Worm (Caenorhabditis elegans): Measurements from ENCODE around the gene tmem-231.
"Not testable (repeated sequence)": the region's sequence is repeated elsewhere in the genome, so short reads cannot be mapped to it uniquely, and the experiment has no call there.

The tmem-231 gene

DNA sequence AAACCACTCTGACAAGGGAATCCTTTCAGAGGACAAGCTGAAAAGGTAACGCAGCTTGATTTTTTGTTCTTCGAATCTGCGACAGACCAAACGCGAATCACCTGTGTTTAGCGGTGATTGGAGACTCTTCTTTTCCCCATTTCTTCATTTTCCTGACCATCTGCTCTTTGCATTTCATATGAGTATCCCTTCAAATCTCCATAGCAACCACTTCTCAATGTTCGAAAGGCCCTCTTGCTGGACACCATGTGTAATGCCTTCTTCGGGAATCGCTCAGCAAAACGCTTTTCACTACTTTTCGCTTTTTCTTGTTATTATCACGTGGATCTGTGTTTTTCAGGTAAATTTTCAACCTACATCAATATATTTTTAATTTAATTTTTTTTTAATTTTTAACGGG lies at the start of gene tmem-231, which contains the start of gene T26A8.3:
TSS of gene tmem-231 (plus strand) at position 249 of the 400 bp plus-strand sequence.
TSS of gene T26A8.3 (minus strand) at position 101 of the 400 bp plus-strand sequence.
- TF ChIP-seq ztf-29 (GFP tag; IDR thresholded peaks at IDR 0.05) (no peak), T22C8.4 (GFP tag; IDR thresholded peaks at IDR 0.05) (no peak), cog-1 (tag; optimal IDR thresholded peaks at IDR 0.05) (no peak), ztf-23 (GFP tag; IDR thresholded peaks at IDR 0.05) (no peak), tab-1 (GFP tag; IDR thresholded peaks at IDR 0.05) (no peak), ref-1 (GFP tag; conservative IDR thresholded peaks at IDR 0.05) (no peak)

DNA sequence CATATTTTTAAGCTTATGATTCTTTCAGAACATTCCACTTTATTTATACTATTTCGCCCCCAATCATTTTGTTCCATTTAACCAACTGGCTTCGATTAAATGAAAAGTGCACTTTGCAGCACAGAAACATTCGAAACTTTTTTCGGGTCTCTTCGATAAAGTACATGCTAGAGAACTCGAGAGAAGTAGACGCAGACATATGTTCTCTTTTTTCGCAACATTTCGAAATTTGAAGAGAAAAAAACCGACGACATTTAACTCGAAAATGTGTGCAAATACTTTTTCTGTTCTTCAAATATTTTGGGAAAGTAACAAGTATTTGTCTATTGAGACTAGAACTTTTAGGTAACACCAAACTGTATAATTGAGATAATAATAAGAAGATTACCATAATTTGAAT lies 49.7 kb upstream of the tmem-231 start:
- TF ChIP-seq med-1 (GFP tag; optimal IDR thresholded peaks at IDR 0.05; ENCODE audit: insufficient read depth): no peak
- no peak for TF ChIP-seq T22C8.4 (GFP tag; IDR thresholded peaks at IDR 0.05)
- TF ChIP-seq klf-2 (GFP tag; conservative IDR thresholded peaks at IDR 0.05): no peak
- TF ChIP-seq tab-1 (GFP tag; IDR thresholded peaks at IDR 0.05): no peak
- TF ChIP-seq flt-1 (GFP tag; IDR thresholded peaks at IDR 0.05): no peak

DNA sequence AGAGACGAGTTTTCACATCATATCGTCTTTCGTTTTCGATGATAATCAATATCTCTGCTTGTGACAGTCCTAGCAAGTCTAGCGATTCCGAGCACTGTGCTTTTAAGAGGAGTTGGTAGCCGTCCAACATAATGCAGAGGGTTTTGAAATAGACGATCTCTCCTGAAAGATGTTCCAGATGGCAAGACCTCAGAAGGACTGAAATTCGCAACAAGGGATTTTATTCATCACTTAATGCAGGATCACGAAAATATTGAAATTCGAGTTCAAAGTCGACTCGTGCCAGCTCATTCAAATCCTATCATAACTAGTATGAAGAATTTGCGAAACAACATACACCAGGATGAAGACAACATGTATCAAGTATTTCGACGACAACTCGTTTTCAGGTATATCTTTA lies 49.1 kb upstream of the tmem-231 start, which contains the start of gene D2096.7:
TSS of gene D2096.7 (minus strand) at position 130 of the 400 bp plus-strand sequence.
- TF ChIP-seq tab-1 (GFP tag; IDR thresholded peaks at IDR 0.05): no peak
- no peak for TF ChIP-seq klf-2 (GFP tag; conservative IDR thresholded peaks at IDR 0.05)

DNA sequence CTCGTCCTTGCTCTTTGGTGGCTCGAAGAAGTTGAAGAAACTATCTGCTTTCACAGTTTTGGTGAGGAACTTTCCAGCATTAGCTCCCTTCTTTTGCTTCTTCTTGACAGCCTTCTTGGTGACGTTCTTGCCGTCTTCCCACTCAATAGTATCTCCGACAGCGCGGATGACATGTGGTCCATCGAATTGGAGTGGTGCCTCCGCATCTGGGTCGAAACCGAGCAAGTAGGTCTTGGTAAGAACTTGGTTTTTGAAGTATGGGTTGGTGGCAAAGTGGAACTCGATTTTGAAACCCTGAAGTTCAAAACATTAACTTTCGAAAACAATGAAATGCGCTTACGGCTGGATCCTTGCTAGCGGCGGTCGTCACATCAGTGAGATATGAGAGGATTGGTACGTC lies 48.3 kb upstream of the tmem-231 start:
- TF ChIP-seq flt-1 (GFP tag; IDR thresholded peaks at IDR 0.05): no peak
- no peak for TF ChIP-seq cog-1 (tag; optimal IDR thresholded peaks at IDR 0.05)
- no peak for TF ChIP-seq klf-2 (GFP tag; conservative IDR thresholded peaks at IDR 0.05)
- TF ChIP-seq ref-1 (GFP tag; conservative IDR thresholded peaks at IDR 0.05): no peak
- no peak for TF ChIP-seq ztf-29 (GFP tag; IDR thresholded peaks at IDR 0.05)

DNA sequence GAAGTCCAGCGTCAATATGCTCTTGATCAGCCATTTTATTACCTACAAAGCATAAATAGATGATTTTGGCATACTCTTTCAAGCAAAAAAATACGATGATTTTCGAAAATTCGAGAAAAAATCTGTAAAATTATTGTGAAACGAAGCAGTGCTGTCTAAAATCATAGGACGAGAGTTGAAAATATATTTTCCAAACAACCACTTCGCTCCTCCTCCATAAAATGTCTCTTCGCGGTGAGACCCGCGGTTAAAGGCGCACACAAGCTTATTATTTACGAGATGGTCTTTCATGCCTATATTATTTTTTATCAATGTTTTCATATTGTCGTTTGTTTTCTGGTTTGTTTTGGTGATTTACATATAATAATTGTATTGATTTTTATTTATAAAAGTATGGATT lies 47.3 kb upstream of the tmem-231 start, which contains the start of gene nap-1:
TSS of gene nap-1 (minus strand) at position 42 of the 400 bp plus-strand sequence.
- TF ChIP-seq med-1 (GFP tag; optimal IDR thresholded peaks at IDR 0.05; ENCODE audit: insufficient read depth) (no peak), cog-1 (tag; optimal IDR thresholded peaks at IDR 0.05) (peak; percentile 36)

DNA sequence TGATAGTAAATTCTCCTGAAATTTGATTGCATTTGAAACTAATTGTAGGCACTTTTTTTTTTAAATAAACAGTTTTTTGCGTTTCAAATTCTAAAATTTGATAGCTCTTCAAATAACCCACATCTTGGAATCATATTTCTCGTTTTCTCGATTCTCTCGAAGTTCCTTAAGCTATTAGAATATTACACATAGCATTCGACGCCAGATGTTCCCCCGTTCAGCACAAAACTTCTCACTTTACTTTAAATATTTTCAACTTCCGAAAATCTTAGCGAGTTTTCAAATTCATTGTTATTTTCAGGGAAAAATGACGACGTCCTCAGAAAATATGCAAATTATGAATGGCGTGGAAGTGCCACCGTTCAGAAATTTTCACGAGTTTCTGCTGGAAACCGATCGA lies 46.9 kb upstream of the tmem-231 start, which contains the start of gene praf-3:
TSS of gene praf-3 (plus strand) at position 301 of the 400 bp plus-strand sequence.
- TF ChIP-seq med-1 (GFP tag; optimal IDR thresholded peaks at IDR 0.05; ENCODE audit: insufficient read depth): no peak
- TF ChIP-seq klf-2 (GFP tag; conservative IDR thresholded peaks at IDR 0.05): no peak
- TF ChIP-seq T22C8.4 (GFP tag; IDR thresholded peaks at IDR 0.05): no peak
- no peak for TF ChIP-seq tab-1 (GFP tag; IDR thresholded peaks at IDR 0.05)

DNA sequence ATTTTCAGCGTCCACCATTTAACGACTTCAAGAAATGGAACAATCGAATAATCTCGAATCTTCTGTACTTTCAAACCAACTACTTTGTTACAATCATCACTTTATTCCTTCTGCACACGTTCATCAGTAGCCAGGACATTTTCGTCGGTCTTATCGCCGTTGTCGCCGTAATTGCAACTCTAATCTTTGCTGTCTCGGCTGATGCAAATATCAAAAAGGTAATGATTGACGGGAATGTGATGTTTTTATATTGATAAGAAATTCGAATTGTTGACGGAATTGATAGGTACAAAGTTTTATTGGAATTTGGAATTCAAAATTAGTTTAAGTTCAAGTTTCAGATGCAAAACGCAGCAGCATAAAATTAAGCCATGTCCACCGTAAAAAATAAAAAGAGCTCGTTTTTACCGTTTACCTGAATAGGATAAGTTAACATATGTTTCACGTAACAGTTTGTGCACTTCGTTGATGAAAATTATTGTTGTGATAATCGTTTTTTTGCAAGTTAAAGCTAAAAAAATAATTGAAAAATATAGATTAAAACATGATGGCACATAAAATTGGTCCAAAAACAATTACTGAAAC lies 46.2 kb upstream of the tmem-231 start:
- TF ChIP-seq ztf-29 (GFP tag; IDR thresholded peaks at IDR 0.05): no peak
- no peak for TF ChIP-seq ref-1 (GFP tag; conservative IDR thresholded peaks at IDR 0.05)
- no peak for TF ChIP-seq flt-1 (GFP tag; IDR thresholded peaks at IDR 0.05)
- no peak for TF ChIP-seq ztf-23 (GFP tag; IDR thresholded peaks at IDR 0.05)
- TF ChIP-seq med-1 (GFP tag; optimal IDR thresholded peaks at IDR 0.05; ENCODE audit: insufficient read depth): no peak
- TF ChIP-seq T22C8.4 (GFP tag; IDR thresholded peaks at IDR 0.05): no peak

DNA sequence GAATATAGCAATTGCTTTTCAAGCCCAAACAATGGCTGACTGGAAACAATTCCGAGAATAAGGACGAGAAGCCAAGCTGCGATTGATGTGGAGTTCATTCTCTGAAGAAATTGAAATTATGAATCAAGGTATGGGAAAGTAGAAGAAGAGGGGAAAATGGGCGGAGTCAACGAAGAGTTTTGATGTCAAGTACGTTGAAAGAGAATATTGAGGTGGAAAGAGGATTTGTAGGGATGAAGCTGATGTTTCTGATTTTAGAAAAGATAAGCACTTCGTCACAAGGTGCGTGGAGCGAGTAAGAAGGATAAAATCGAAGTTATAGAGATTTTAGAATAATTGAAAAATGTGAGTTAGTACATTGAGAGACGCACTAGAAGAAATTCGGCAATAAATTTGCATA lies 43.9 kb upstream of the tmem-231 start, which contains the start of gene D2096.9:
TSS of gene D2096.9 (minus strand) at position 101 of the 400 bp plus-strand sequence.
- TF ChIP-seq ztf-29 (GFP tag; IDR thresholded peaks at IDR 0.05) (no peak), tab-1 (GFP tag; IDR thresholded peaks at IDR 0.05) (no peak), cog-1 (tag; optimal IDR thresholded peaks at IDR 0.05) (no peak), ref-1 (GFP tag; conservative IDR thresholded peaks at IDR 0.05) (no peak), klf-2 (GFP tag; conservative IDR thresholded peaks at IDR 0.05) (no peak), ztf-23 (GFP tag; IDR thresholded peaks at IDR 0.05) (no peak), T22C8.4 (GFP tag; IDR thresholded peaks at IDR 0.05) (no peak), flt-1 (GFP tag; IDR thresholded peaks at IDR 0.05) (no peak), med-1 (GFP tag; optimal IDR thresholded peaks at IDR 0.05; ENCODE audit: insufficient read depth) (no peak)

DNA sequence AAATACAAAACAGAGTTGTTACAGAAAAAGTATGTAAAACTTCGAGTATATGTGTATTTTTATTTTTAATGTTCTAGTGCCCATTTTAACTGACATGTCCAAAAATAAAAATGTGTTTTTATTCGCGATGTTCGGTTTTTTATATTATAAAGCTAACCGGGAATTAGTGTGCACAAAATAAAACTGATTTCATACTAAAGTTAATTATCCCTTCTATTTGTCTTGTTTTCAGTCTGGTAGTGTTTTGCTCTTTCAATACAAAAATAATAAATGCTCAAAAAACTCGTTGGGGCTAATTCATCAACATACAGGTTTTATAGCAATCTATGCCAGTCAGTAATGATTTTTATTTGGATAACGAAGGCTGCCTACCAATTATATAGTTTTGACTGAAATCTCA lies 41.8 kb upstream of the tmem-231 start:
- TF ChIP-seq ztf-29 (GFP tag; IDR thresholded peaks at IDR 0.05) (no peak), med-1 (GFP tag; optimal IDR thresholded peaks at IDR 0.05; ENCODE audit: insufficient read depth) (no peak), T22C8.4 (GFP tag; IDR thresholded peaks at IDR 0.05) (no peak), ztf-23 (GFP tag; IDR thresholded peaks at IDR 0.05) (no peak), ref-1 (GFP tag; conservative IDR thresholded peaks at IDR 0.05) (no peak), tab-1 (GFP tag; IDR thresholded peaks at IDR 0.05) (no peak), klf-2 (GFP tag; conservative IDR thresholded peaks at IDR 0.05) (no peak), flt-1 (GFP tag; IDR thresholded peaks at IDR 0.05) (no peak), cog-1 (tag; optimal IDR thresholded peaks at IDR 0.05) (no peak)

DNA sequence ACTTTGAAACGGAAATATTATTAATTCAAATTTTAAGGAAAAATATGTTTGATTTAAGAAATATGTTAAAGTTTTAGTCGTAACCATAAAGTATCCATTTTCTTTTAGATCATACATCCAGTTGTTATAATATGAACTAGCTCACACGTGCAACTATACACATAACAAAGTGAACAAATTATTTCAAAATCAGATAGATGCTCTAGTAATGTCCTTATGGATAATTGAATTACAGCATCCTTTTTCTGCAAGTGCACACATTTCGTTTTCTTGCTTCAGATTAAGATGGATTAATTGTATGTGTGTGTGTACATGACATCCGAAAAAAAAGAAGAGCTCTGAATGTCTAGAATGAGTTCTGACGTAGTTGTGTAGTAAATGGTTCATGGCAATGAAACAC lies 40.9 kb upstream of the tmem-231 start:
- no peak for TF ChIP-seq klf-2 (GFP tag; conservative IDR thresholded peaks at IDR 0.05)
- TF ChIP-seq flt-1 (GFP tag; IDR thresholded peaks at IDR 0.05): no peak
- TF ChIP-seq cog-1 (tag; optimal IDR thresholded peaks at IDR 0.05): no peak
- TF ChIP-seq ztf-29 (GFP tag; IDR thresholded peaks at IDR 0.05): no peak
- no peak for TF ChIP-seq ref-1 (GFP tag; conservative IDR thresholded peaks at IDR 0.05)
- TF ChIP-seq T22C8.4 (GFP tag; IDR thresholded peaks at IDR 0.05): no peak
- no peak for TF ChIP-seq ztf-23 (GFP tag; IDR thresholded peaks at IDR 0.05)
- TF ChIP-seq med-1 (GFP tag; optimal IDR thresholded peaks at IDR 0.05; ENCODE audit: insufficient read depth): no peak
- TF ChIP-seq tab-1 (GFP tag; IDR thresholded peaks at IDR 0.05): no peak

DNA sequence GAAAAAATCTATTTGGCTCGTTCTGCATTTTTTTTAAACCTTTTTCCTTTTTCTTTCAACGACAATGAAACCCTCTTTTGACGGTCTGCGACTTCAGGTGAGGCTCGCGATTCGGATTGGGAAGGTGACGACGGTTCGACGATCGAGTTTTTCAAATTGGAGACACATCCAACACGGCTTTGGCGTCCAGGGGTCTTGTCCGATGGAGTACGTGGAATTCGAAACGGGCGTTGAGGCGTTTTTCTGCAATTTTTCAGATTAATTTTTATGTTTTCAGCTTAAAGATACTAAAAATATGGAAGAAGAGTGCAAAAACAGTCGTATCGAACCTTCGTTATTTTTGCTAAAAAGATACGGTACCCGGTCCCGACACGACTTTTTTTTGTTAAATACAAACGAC lies 37.4 kb upstream of the tmem-231 start, which contains the start of gene D2096.10:
TSS of gene D2096.10 (minus strand) at position 101 of the 400 bp plus-strand sequence.
- TF ChIP-seq klf-2 (GFP tag; conservative IDR thresholded peaks at IDR 0.05); T22C8.4 (GFP tag; IDR thresholded peaks at IDR 0.05); ztf-23 (GFP tag; IDR thresholded peaks at IDR 0.05): not testable (repeated sequence)

Measured in whole organism, midembryonic.